Fruit fly (Drosophila melanogaster) whole organism, wandering third instar larva: ENCODE results near the gene nuf.

Source experiments
- Abd-B ChIP-seq: fragments of >200 bp; optimal IDR thresholded peaks from 2 replicates; lab custom pipeline; 2017; ENCODE audit warnings: missing biosample characterization, missing genetic modification characterization
- Jra ChIP-seq: sonication (Bioruptor generic); optimal IDR thresholded peaks from 2 replicates; lab custom pipeline; 2016; ENCODE audit warnings: missing biosample characterization, missing genetic modification characterization
- Mio ChIP-seq: sonication (Bioruptor generic); optimal IDR thresholded peaks from 2 replicates; lab custom pipeline; 2016; ENCODE audit warnings: missing biosample characterization, missing genetic modification characterization
- Myc ChIP-seq: fragments of >200 bp; optimal IDR thresholded peaks from 2 replicates; lab custom pipeline; 2017
- N ChIP-seq: fragments of >200 bp; optimal IDR thresholded peaks from 2 replicates; lab custom pipeline; 2018; ENCODE audit warnings: missing biosample characterization, missing external identifiers, missing genetic modification characterization
- OdsH ChIP-seq: fragments of 200-800 bp; sonication (Bioruptor generic); optimal IDR thresholded peaks from 2 replicates; lab custom pipeline; 2016; ENCODE audit warnings: missing biosample characterization, mild to moderate bottlenecking, missing genetic modification characterization
- fru ChIP-seq: fragments of 200-800 bp; sonication (Bioruptor generic); optimal IDR thresholded peaks from 3 replicates; lab custom pipeline; 2016; ENCODE audit warnings: missing biosample characterization, mild to moderate bottlenecking, missing genetic modification characterization
- lola ChIP-seq: fragments of >200 bp; optimal IDR thresholded peaks from 2 replicates; lab custom pipeline; 2017; ENCODE audit warnings: missing biosample characterization, missing genetic modification characterization
- pan ChIP-seq: fragments of >200 bp; optimal IDR thresholded peaks from 2 replicates; lab custom pipeline; 2017
- usp ChIP-seq: fragments of >200 bp; optimal IDR thresholded peaks from 2 replicates; lab custom pipeline; 2017; ENCODE audit warnings: missing biosample characterization, missing genetic modification characterization

- TF ChIP-seq Mio (GFP tag; lab: Kevin White, UChicago) (no peak), pan (lab: Kevin White, UChicago) (no peak), OdsH (GFP tag; lab: Kevin White, UChicago) (no peak), lola (no peak), Abd-B (GFP tag; lab: Kevin White, UChicago) (no peak), N (GFP tag; lab: Kevin White, UChicago) (no peak), Myc (lab: Kevin White, UChicago) (no peak), usp (GFP tag; lab: Kevin White, UChicago) (no peak), fru (GFP tag; lab: Kevin White, UChicago) (no peak), Jra (no peak)
Observed at dm6 chr3L:14207361-14207760, 16.7 kb downstream of the nuf start.
